Worm (Caenorhabditis elegans) whole organism, early embryonic: ENCODE measurements around the gene E02H9.6.

ENCODE experiments used
- B0310.2 ChIP-seq: sonication (generic microtip); optimal IDR thresholded peaks from 2 replicates; lab custom pipeline; 2016; ENCODE audit warnings: mild to moderate bottlenecking, missing genetic modification characterization, missing compliant biosample characterization
- F13C5.2 ChIP-seq: sonication (generic microtip); optimal IDR thresholded peaks from 2 replicates; lab custom pipeline; 2017; ENCODE audit warnings: mild to moderate bottlenecking, missing genetic modification characterization, inconsistent platforms, missing compliant biosample characterization
- aly-1 ChIP-seq: sonication (generic microtip); optimal IDR thresholded peaks from 2 replicates; lab custom pipeline; 2016; ENCODE audit warnings: missing genetic modification characterization, missing compliant biosample characterization
- ama-1 ChIP-seq: fragments of 150-350 bp; optimal IDR thresholded peaks from 2 replicates; lab custom pipeline; 2014
- ceh-13 ChIP-seq: fragments of 200-800 bp; sonication (Bioruptor generic); optimal IDR thresholded peaks from 2 replicates; lab custom pipeline; 2018; ENCODE audit warnings: mild to moderate bottlenecking, missing genetic modification characterization, missing compliant biosample characterization
- ceh-36 ChIP-seq: sonication (generic microtip); optimal IDR thresholded peaks from 2 replicates; lab custom pipeline; 2016; ENCODE audit warnings: missing genetic modification characterization, inconsistent platforms, missing compliant biosample characterization
- ets-7 ChIP-seq: sonication (generic microtip); optimal IDR thresholded peaks from 2 replicates; lab custom pipeline; 2016; ENCODE audit warnings: missing genotype, missing genetic modification characterization, missing compliant biosample characterization
- flt-1 ChIP-seq: fragments of 200-800 bp; sonication (Bioruptor generic); IDR thresholded peaks from 2 replicates; pipeline ENCODE4 v1.3.6; 2022; ENCODE audit warnings: missing genetic modification characterization, missing compliant biosample characterization
- hmbx-1 ChIP-seq: sonication (generic microtip); optimal IDR thresholded peaks from 2 replicates; lab custom pipeline; 2016; ENCODE audit warnings: mild to moderate bottlenecking, missing genetic modification characterization, missing compliant biosample characterization
- hmg-4 ChIP-seq: fragments of 200-800 bp; sonication (Bioruptor generic); optimal IDR thresholded peaks from 2 replicates; lab custom pipeline; 2018; ENCODE audit warnings: mild to moderate bottlenecking, missing genetic modification characterization, missing compliant biosample characterization
- hnd-1 ChIP-seq: sonication (generic microtip); optimal IDR thresholded peaks from 2 replicates; lab custom pipeline; 2016; ENCODE audit warnings: missing genetic modification characterization, missing compliant biosample characterization
- pes-1 ChIP-seq: fragments of 200-800 bp; sonication (Bioruptor generic); IDR thresholded peaks from 2 replicates; pipeline ENCODE4 v1.3.6; 2022; ENCODE audit warnings: missing genetic modification reagents, missing genetic modification characterization, missing compliant biosample characterization
- scrt-1 ChIP-seq: fragments of 200-800 bp; sonication (Bioruptor generic); IDR thresholded peaks from 2 replicates; pipeline ENCODE4 v1.3.6; 2022; ENCODE audit warnings: missing genetic modification characterization, missing compliant biosample characterization
- sea-1 ChIP-seq: fragments of 200-800 bp; sonication (Bioruptor generic); conservative IDR thresholded peaks from 2 replicates; pipeline ENCODE4 v1.3.6; 2022; ENCODE audit warnings: missing genetic modification characterization, missing compliant biosample characterization
- tbx-11 ChIP-seq: fragments of 200-800 bp; sonication (Bioruptor generic); IDR thresholded peaks from 2 replicates; pipeline ENCODE4 v1.3.6; 2022; ENCODE audit warnings: missing genetic modification characterization, missing compliant biosample characterization
- tbx-37 ChIP-seq: fragments of 200-800 bp; sonication (Bioruptor generic); conservative IDR thresholded peaks from 2 replicates; pipeline ENCODE4 v1.3.6; 2022; ENCODE audit warnings: missing genetic modification reagents, missing genetic modification characterization, missing compliant biosample characterization
- tra-4 ChIP-seq: sonication (generic microtip); optimal IDR thresholded peaks from 2 replicates; lab custom pipeline; 2017; ENCODE audit warnings: missing genetic modification characterization, missing compliant biosample characterization

The E02H9.6 gene

ce11 chrIII:2473554-2473953, 37.6 kb downstream of the E02H9.6 start, which contains the start of gene smg-6:
Gene smg-6 (plus strand): TSS chrIII:2473854.
- TF ChIP-seq ceh-13 (GFP tag; lab: Kevin White, UChicago), result no peak

DNA sequence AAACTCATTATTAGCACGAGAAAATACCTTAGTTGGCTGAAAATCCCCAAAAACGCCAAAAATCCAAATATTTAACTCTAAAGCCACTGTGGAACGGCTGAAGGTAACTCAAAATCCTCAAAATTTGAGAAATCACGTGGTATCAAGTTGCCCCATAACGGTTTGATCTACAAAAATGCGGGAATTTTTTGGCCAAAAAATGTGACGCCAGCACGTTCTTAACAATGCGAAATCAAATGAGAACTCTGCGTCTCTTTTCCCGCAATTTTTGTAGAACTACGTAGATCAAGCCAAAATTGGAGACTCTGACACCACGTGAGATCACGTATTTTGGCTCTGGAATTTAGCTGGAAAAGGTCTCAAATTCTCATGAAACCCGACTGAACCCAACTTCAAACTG, 38.9 kb downstream of the E02H9.6 start:
- TF ChIP-seq ets-7, result no peak
- no peak for TF ChIP-seq ama-1 (lab: Kevin White, UChicago)
- no peak for TF ChIP-seq tra-4 (tag; lab: Kevin White, UChicago)
- TF ChIP-seq B0310.2 (tag; lab: Kevin White, UChicago), result no peak
- TF ChIP-seq hnd-1, result no peak
- no peak for TF ChIP-seq hmbx-1
- TF ChIP-seq flt-1 (GFP tag; lab: Robert Waterston, UW), result no peak
- TF ChIP-seq F13C5.2 (tag; lab: Kevin White, UChicago), result no peak
- TF ChIP-seq tbx-37 (GFP tag; lab: Robert Waterston, UW), result no peak

DNA sequence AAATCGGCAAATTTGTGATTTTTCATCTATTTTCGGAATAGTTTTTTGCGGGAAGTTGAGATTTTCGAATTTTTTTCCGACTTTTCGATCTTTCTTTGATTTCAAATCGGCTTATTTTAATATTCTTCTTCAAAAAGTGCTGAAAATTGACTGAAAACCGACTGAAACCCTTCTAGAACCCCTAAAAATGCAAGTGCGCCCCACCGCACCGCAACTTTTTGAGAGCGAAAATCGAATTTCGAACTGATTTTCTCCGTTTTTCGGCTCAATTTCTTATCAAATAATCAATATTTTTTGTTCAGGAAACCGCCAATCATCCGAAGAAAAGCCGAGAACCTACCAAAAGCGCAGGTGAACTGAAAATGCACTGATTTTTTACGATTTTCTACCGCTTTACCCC, 41.4 kb downstream of the E02H9.6 start:
- no peak for TF ChIP-seq ama-1 (lab: Kevin White, UChicago)
- TF ChIP-seq hmg-4 (GFP tag; lab: Kevin White, UChicago), result no peak
- TF ChIP-seq hmbx-1, result no peak
- TF ChIP-seq aly-1 (tag; lab: Kevin White, UChicago), result no peak
- TF ChIP-seq scrt-1 (GFP tag; lab: Robert Waterston, UW), result no peak
- no peak for TF ChIP-seq B0310.2 (tag; lab: Kevin White, UChicago)
- TF ChIP-seq ceh-13 (GFP tag; lab: Kevin White, UChicago), result no peak
- no peak for TF ChIP-seq tra-4 (tag; lab: Kevin White, UChicago)
- TF ChIP-seq ets-7, result no peak

- TF ChIP-seq ama-1 (lab: Kevin White, UChicago) (no peak), tbx-37 (GFP tag; lab: Robert Waterston, UW) (no peak), hnd-1 (no peak), sea-1 (GFP tag; lab: Robert Waterston, UW) (no peak), B0310.2 (tag; lab: Kevin White, UChicago) (no peak), ceh-36 (no peak), aly-1 (tag; lab: Kevin White, UChicago) (no peak), scrt-1 (GFP tag; lab: Robert Waterston, UW) (no peak), hmg-4 (GFP tag; lab: Kevin White, UChicago) (no peak), hmbx-1 (no peak), tra-4 (tag; lab: Kevin White, UChicago) (no peak), ets-7 (no peak), F13C5.2 (tag; lab: Kevin White, UChicago) (no peak), flt-1 (GFP tag; lab: Robert Waterston, UW) (no peak), ceh-13 (GFP tag; lab: Kevin White, UChicago) (no peak), pes-1 (GFP tag; lab: Robert Waterston, UW) (no peak), tbx-11 (GFP tag; lab: Robert Waterston, UW) (no peak)
Measured at ce11 chrIII:2478605-2479004, 42.7 kb downstream of the E02H9.6 start.

ce11 chrIII:2482171-2482570, 46.3 kb downstream of the E02H9.6 start:
- TF ChIP-seq B0310.2 (tag; lab: Kevin White, UChicago) (no peak), scrt-1 (GFP tag; lab: Robert Waterston, UW) (no peak), aly-1 (tag; lab: Kevin White, UChicago) (no peak), ama-1 (lab: Kevin White, UChicago) (no peak), F13C5.2 (tag; lab: Kevin White, UChicago) (no peak), ceh-36 (no peak), tbx-11 (GFP tag; lab: Robert Waterston, UW) (no peak), sea-1 (GFP tag; lab: Robert Waterston, UW) (no peak), tra-4 (tag; lab: Kevin White, UChicago) (no peak), hmg-4 (GFP tag; lab: Kevin White, UChicago) (no peak), flt-1 (GFP tag; lab: Robert Waterston, UW) (no peak), hmbx-1 (no peak), hnd-1 (no peak), pes-1 (GFP tag; lab: Robert Waterston, UW) (no peak), ceh-13 (GFP tag; lab: Kevin White, UChicago) (no peak), tbx-37 (GFP tag; lab: Robert Waterston, UW) (no peak), ets-7 (no peak)

DNA sequence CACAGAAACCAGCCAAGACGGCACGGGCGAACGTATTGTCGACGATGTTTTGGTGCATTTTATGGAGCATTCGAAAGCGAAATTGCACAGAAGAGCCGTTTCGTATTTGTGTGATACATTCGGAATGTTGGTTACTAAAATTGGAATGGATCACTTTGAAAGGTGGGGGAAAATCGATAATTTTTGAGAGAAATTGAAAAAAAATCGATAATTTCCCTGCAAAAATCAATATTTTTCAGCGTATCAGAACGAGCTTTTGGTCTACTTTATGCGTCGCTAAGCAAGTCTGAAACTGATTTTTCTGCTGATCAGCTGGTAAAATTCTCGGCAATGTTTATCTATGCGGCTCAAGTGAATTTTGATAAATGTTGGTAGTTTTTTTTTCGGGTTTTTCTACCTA, 46.8 kb downstream of the E02H9.6 start:
- TF ChIP-seq tbx-11 (GFP tag; lab: Robert Waterston, UW), result no peak
- no peak for TF ChIP-seq pes-1 (GFP tag; lab: Robert Waterston, UW)
- TF ChIP-seq ceh-13 (GFP tag; lab: Kevin White, UChicago), result no peak
